Fruit fly (Drosophila melanogaster): ENCODE data around the gene Msr-110.
A peak's percentile ranks its signal among the peaks of the same experiment; 100 is the strongest.

The Msr-110 gene

dm6 chr3L:5603860-5604415 is 26.8 kb upstream of the Msr-110 start, which contains the start of gene TM9SF3 (continued):
- TF ChIP-seq wek (GFP tag; optimal IDR thresholded peaks at IDR 0.05) = no peak
- TF ChIP-seq H15 (GFP tag; IDR thresholded peaks at IDR 0.05) = no peak
- peak; percentile 13 for TF ChIP-seq vfl (GFP tag; optimal IDR thresholded peaks at IDR 0.05)
- TF ChIP-seq kah (GFP tag; optimal IDR thresholded peaks at IDR 0.05) = no peak
- no peak for TF ChIP-seq CG11560 (tag; IDR thresholded peaks at IDR 0.05)
- TF ChIP-seq CG4707 (GFP tag; optimal IDR thresholded peaks at IDR 0.05) = no peak
- no peak for TF ChIP-seq da (GFP tag; optimal IDR thresholded peaks at IDR 0.05)
- TF ChIP-seq HLH54F (GFP tag; optimal IDR thresholded peaks at IDR 0.05) = peak; percentile 7
- TF ChIP-seq CG12219 (GFP tag; optimal IDR thresholded peaks at IDR 0.05) = no peak
- peak; percentile 65 for TF ChIP-seq mld (GFP tag; IDR thresholded peaks at IDR 0.05; ENCODE audit: partially characterized antibody)
- no peak for TF ChIP-seq ewg (GFP tag; optimal IDR thresholded peaks at IDR 0.05)
- TF ChIP-seq CG9797 (GFP tag; optimal IDR thresholded peaks at IDR 0.05) = peak; percentile 3
- TF ChIP-seq CG12236 (GFP tag; optimal IDR thresholded peaks at IDR 0.05) = no peak
- TF ChIP-seq CG17186 (GFP tag; optimal IDR thresholded peaks at IDR 0.05) = peak; percentile 57
- no peak for TF ChIP-seq CG12071 (GFP tag; optimal IDR thresholded peaks at IDR 0.05)
- TF ChIP-seq bab2 (GFP tag; optimal IDR thresholded peaks at IDR 0.05) = no peak
- peak; percentile 49 for TF ChIP-seq CG2120 (GFP tag; optimal IDR thresholded peaks at IDR 0.05)
- TF ChIP-seq CG2129 (GFP tag; IDR thresholded peaks at IDR 0.05; ENCODE audit: partially characterized antibody) = peak; percentile 88
- TF ChIP-seq CG10366 (GFP tag; IDR thresholded peaks at IDR 0.05) = no peak; the same call in 1 of the 2 replicates
- TF ChIP-seq en (GFP tag; optimal IDR thresholded peaks at IDR 0.05) = no peak
- no peak for TF ChIP-seq Awh (GFP tag; IDR thresholded peaks at IDR 0.05)
- peak; percentile 69 for TF ChIP-seq MBD-R2 (GFP tag; IDR thresholded peaks at IDR 0.05)
- no peak for TF ChIP-seq CG4424 (GFP tag; optimal IDR thresholded peaks at IDR 0.05)
- TF ChIP-seq yki (optimal IDR thresholded peaks at IDR 0.05) = peak; percentile 26
- TF ChIP-seq sd (tag; optimal IDR thresholded peaks at IDR 0.05) = peak; percentile 49
- peak; percentile 4 for TF ChIP-seq CG13624 (GFP tag; optimal IDR thresholded peaks at IDR 0.05)
- TF ChIP-seq CG4854 (GFP tag; optimal IDR thresholded peaks at IDR 0.05) = no peak
- TF ChIP-seq unc-4 (GFP tag; IDR thresholded peaks at IDR 0.05; ENCODE audit: partially characterized antibody) = peak; percentile 88
- peak; percentile 92 for TF ChIP-seq Scr (GFP tag; IDR thresholded peaks at IDR 0.05; ENCODE audit: partially characterized antibody)
- no peak for TF ChIP-seq seq (GFP tag; IDR thresholded peaks at IDR 0.05)
- TF ChIP-seq H2.0 (GFP tag; IDR thresholded peaks at IDR 0.05) = no peak
- no peak for TF ChIP-seq jing (GFP tag; optimal IDR thresholded peaks at IDR 0.05)
- TF ChIP-seq ham (GFP tag; IDR thresholded peaks at IDR 0.05) = no peak
- no peak for TF ChIP-seq h (optimal IDR thresholded peaks at IDR 0.05)
- TF ChIP-seq CG12104 (GFP tag; optimal IDR thresholded peaks at IDR 0.05) = no peak
- TF ChIP-seq dan (GFP tag; IDR thresholded peaks at IDR 0.05) = no peak
- TF ChIP-seq CG18262 (tag; optimal IDR thresholded peaks at IDR 0.05) = peak; percentile 24
- TF ChIP-seq CG8290 (GFP tag; optimal IDR thresholded peaks at IDR 0.05) = peak; percentile 73
- TF ChIP-seq CG8290 (tag; optimal IDR thresholded peaks at IDR 0.05) = peak in 1 of 2 experiments; percentile 89

- no peak for TF ChIP-seq Mad (GFP tag; optimal IDR thresholded peaks at IDR 0.05)
- TF ChIP-seq Blimp-1 (GFP tag; optimal IDR thresholded peaks at IDR 0.05) = peak; percentile 81
These were observed 22.4 kb upstream of the Msr-110 start, which contains the start of gene CG10591 for dm6 chr3L:5599592-5599991. CG10591 (minus strand) TSS chr3L:5599692.
